Fruit fly (Drosophila melanogaster) whole organism, embryonic: ENCODE measurements around the gene CG17321.
A peak's percentile ranks its signal among the peaks of the same experiment; 100 is the strongest.

Experiments used
- Abd-B ChIP-seq: fragments of 200-800 bp; sonication (Bioruptor generic); optimal IDR thresholded peaks from 2 replicates; lab custom pipeline; 2018; ENCODE audit warnings: missing biosample characterization, mild to moderate bottlenecking, missing genetic modification characterization, moderate library complexity
- B-H1 ChIP-seq: fragments of 200-800 bp; sonication (Bioruptor generic); IDR thresholded peaks from 3 replicates; pipeline ENCODE4 v1.3.6; 2022; ENCODE audit warnings: missing biosample characterization, missing genetic modification characterization
- BEAF-32 ChIP-seq: fragments of 200-800 bp; sonication (Bioruptor generic); optimal IDR thresholded peaks from 3 replicates; lab custom pipeline; 2017; ENCODE audit warnings: missing biosample characterization, missing genetic modification characterization, mild to moderate bottlenecking, moderate library complexity, missing genetic modification reagents
- Bteb2 ChIP-seq: fragments of 200-800 bp; sonication (Bioruptor generic); optimal IDR thresholded peaks from 2 replicates; lab custom pipeline; 2016; ENCODE audit warnings: missing biosample characterization, missing genetic modification characterization
- CG10959 ChIP-seq: fragments of 200-800 bp; sonication (Bioruptor generic); IDR thresholded peaks from 2 replicates; pipeline ENCODE4 v1.3.6; 2022; ENCODE audit warnings: missing biosample characterization, missing genetic modification characterization
- CG11560 ChIP-seq: fragments of 200-800 bp; sonication (Bioruptor generic); IDR thresholded peaks from 3 replicates; pipeline ENCODE4 v1.3.6; 2022; ENCODE audit warnings: missing biosample characterization, missing genetic modification characterization
- CG13296 ChIP-seq: fragments of 200-800 bp; sonication (Bioruptor generic); optimal IDR thresholded peaks from 3 replicates; lab custom pipeline; 2018; ENCODE audit warnings: missing biosample characterization, mild to moderate bottlenecking, missing genetic modification characterization
- CG14014 ChIP-seq: fragments of 200-800 bp; sonication (Bioruptor generic); IDR thresholded peaks from 2 replicates; pipeline ENCODE4 v1.3.6; 2022; ENCODE audit warnings: missing biosample characterization, missing genetic modification characterization
- CG15011 ChIP-seq: fragments of 200-800 bp; sonication (Bioruptor generic); optimal IDR thresholded peaks from 3 replicates; lab custom pipeline; 2018; ENCODE audit warnings: missing biosample characterization, mild to moderate bottlenecking, missing genetic modification characterization
- CG1647 ChIP-seq: fragments of 200-800 bp; sonication (Bioruptor generic); optimal IDR thresholded peaks from 3 replicates; lab custom pipeline; 2016; ENCODE audit warnings: missing biosample characterization, missing genetic modification characterization
- CG16779 ChIP-seq: fragments of 200-800 bp; sonication (Bioruptor generic); IDR thresholded peaks from 2 replicates; pipeline ENCODE4 v1.3.6; 2022; ENCODE audit warnings: missing biosample characterization, missing genetic modification characterization
- CG18262 ChIP-seq: fragments of 200-800 bp; optimal IDR thresholded peaks from 3 replicates; lab custom pipeline; 2019; ENCODE audit warnings: missing biosample characterization, mild to moderate bottlenecking, missing genetic modification characterization, moderate library complexity
- CG2199 ChIP-seq: fragments of 200-800 bp; sonication (Bioruptor generic); IDR thresholded peaks from 3 replicates; pipeline ENCODE4 v1.3.6; 2022; ENCODE audit warnings: missing biosample characterization, missing genetic modification characterization
- CG31441 ChIP-seq: fragments of 200-800 bp; sonication (Bioruptor generic); IDR thresholded peaks from 2 replicates; pipeline ENCODE4 v1.3.6; 2022; ENCODE audit warnings: missing biosample characterization, missing genetic modification characterization
- CG34376 ChIP-seq: fragments of 200-800 bp; sonication (Bioruptor generic); optimal IDR thresholded peaks from 2 replicates; lab custom pipeline; 2018; ENCODE audit warnings: missing biosample characterization, mild to moderate bottlenecking, missing genetic modification characterization
- CG4854 ChIP-seq: fragments of 200-800 bp; sonication (Bioruptor generic); optimal IDR thresholded peaks from 2 replicates; lab custom pipeline; 2016; ENCODE audit warnings: missing biosample characterization, missing genetic modification characterization, inconsistent platforms
- CG6654 ChIP-seq: fragments of 200-800 bp; sonication (Bioruptor generic); optimal IDR thresholded peaks from 2 replicates; lab custom pipeline; 2017; ENCODE audit warnings: missing biosample characterization, mild to moderate bottlenecking, missing genetic modification characterization
- CG7839 ChIP-seq: fragments of 200-800 bp; sonication (Bioruptor generic); optimal IDR thresholded peaks from 3 replicates; lab custom pipeline; 2018; ENCODE audit warnings: missing biosample characterization, mild to moderate bottlenecking, missing genetic modification characterization, moderate library complexity
- CG8924 ChIP-seq: fragments of 200-800 bp; optimal IDR thresholded peaks from 3 replicates; lab custom pipeline; 2019; ENCODE audit warnings: missing biosample characterization, mild to moderate bottlenecking, missing genetic modification characterization, moderate library complexity
- CG9437 ChIP-seq: fragments of 200-800 bp; sonication (Bioruptor generic); optimal IDR thresholded peaks from 2 replicates; lab custom pipeline; 2018; ENCODE audit warnings: missing biosample characterization, mild to moderate bottlenecking, missing genetic modification characterization
- CG9727 ChIP-seq: fragments of 200-800 bp; sonication (Bioruptor generic); optimal IDR thresholded peaks from 3 replicates; lab custom pipeline; 2017; ENCODE audit warnings: missing biosample characterization, mild to moderate bottlenecking, missing genetic modification characterization
- CG9797 ChIP-seq: fragments of 200-800 bp; sonication (Bioruptor generic); optimal IDR thresholded peaks from 3 replicates; lab custom pipeline; 2018; ENCODE audit warnings: missing biosample characterization, mild to moderate bottlenecking, missing genetic modification characterization
- Dp ChIP-seq: fragments of 200-800 bp; sonication (Bioruptor generic); optimal IDR thresholded peaks from 2 replicates; lab custom pipeline; 2018; ENCODE audit warnings: missing biosample characterization, mild to moderate bottlenecking, missing genetic modification characterization, moderate library complexity
- E2f2 ChIP-seq: fragments of 200-800 bp; sonication (Bioruptor generic); IDR thresholded peaks from 2 replicates; pipeline ENCODE4 v1.3.6; 2022; ENCODE audit warnings: missing biosample characterization, missing genetic modification characterization
- Gug ChIP-seq: fragments of 200-800 bp; sonication (Bioruptor generic); IDR thresholded peaks from 4 replicates; pipeline ENCODE4 v1.3.6; 2022; ENCODE audit warnings: missing biosample characterization, missing genetic modification characterization
- HLH3B ChIP-seq: fragments of 200-800 bp; sonication (Bioruptor generic); IDR thresholded peaks from 2 replicates; pipeline ENCODE4 v1.3.6; 2022; ENCODE audit warnings: missing biosample characterization, missing genetic modification characterization
- Kr ChIP-seq: fragments of 200-800 bp; sonication (Bioruptor generic); optimal IDR thresholded peaks from 2 replicates; lab custom pipeline; 2017; ENCODE audit warnings: missing biosample characterization, mild to moderate bottlenecking, missing genetic modification characterization
- Oaz ChIP-seq: fragments of 200-800 bp; sonication (Bioruptor generic); IDR thresholded peaks from 2 replicates; pipeline ENCODE4 v1.3.6; 2022; ENCODE audit warnings: missing biosample characterization, missing genetic modification characterization
- Six4 ChIP-seq: fragments of 200-800 bp; sonication (Bioruptor generic); optimal IDR thresholded peaks from 2 replicates; lab custom pipeline; 2016; ENCODE audit warnings: missing biosample characterization, missing genetic modification characterization
- bsh ChIP-seq, 2 experiments: fragments of 200-800 bp; sonication (Bioruptor generic); optimal IDR thresholded peaks; 2 replicates each; lab custom pipeline; 2017 to 2018; ENCODE audit warnings: mild to moderate bottlenecking in 2 of 2, missing biosample characterization in 2 of 2, missing genetic modification characterization in 2 of 2, moderate library complexity in 1 of 2
- caup ChIP-seq: fragments of 200-800 bp; sonication (Bioruptor generic); optimal IDR thresholded peaks from 3 replicates; lab custom pipeline; 2017; ENCODE audit warnings: missing biosample characterization, mild to moderate bottlenecking, missing genetic modification characterization, moderate library complexity; ENCODE audit not compliant: severe bottlenecking
- danr ChIP-seq: fragments of 200-800 bp; sonication (Bioruptor generic); IDR thresholded peaks from 2 replicates; pipeline ENCODE4 v1.3.6; 2022; ENCODE audit warnings: missing biosample characterization, missing genetic modification characterization
- ftz-f1 ChIP-seq: fragments of 200-800 bp; sonication (Bioruptor generic); optimal IDR thresholded peaks from 2 replicates; lab custom pipeline; 2016; ENCODE audit warnings: missing biosample characterization, missing genetic modification characterization
- gsb ChIP-seq: fragments of 200-800 bp; sonication (Bioruptor generic); IDR thresholded peaks from 2 replicates; pipeline ENCODE4 v1.3.6; 2022; ENCODE audit warnings: missing biosample characterization, missing genetic modification characterization
- her ChIP-seq: fragments of 200-800 bp; sonication (Bioruptor generic); optimal IDR thresholded peaks from 2 replicates; lab custom pipeline; 2016; ENCODE audit warnings: missing biosample characterization, missing genetic modification characterization
- ind ChIP-seq: fragments of 200-800 bp; sonication (Bioruptor generic); optimal IDR thresholded peaks from 3 replicates; lab custom pipeline; 2016; ENCODE audit warnings: missing biosample characterization, missing genetic modification characterization
- inv ChIP-seq: fragments of 200-800 bp; sonication (Bioruptor generic); IDR thresholded peaks from 2 replicates; pipeline ENCODE4 v1.3.6; 2022; ENCODE audit warnings: missing biosample characterization, missing genetic modification characterization; ENCODE audit not compliant: partially characterized antibody
- jigr1 ChIP-seq: fragments of 200-800 bp; sonication (Bioruptor generic); IDR thresholded peaks from 3 replicates; pipeline ENCODE4 v1.3.6; 2022; ENCODE audit warnings: missing biosample characterization, missing genetic modification characterization
- jing ChIP-seq: fragments of 200-800 bp; sonication (Bioruptor generic); optimal IDR thresholded peaks from 2 replicates; lab custom pipeline; 2018; ENCODE audit warnings: missing biosample characterization, mild to moderate bottlenecking, missing genetic modification characterization
- lab ChIP-seq: fragments of 200-800 bp; sonication (Bioruptor generic); optimal IDR thresholded peaks from 3 replicates; lab custom pipeline; 2017; ENCODE audit warnings: missing biosample characterization, missing genetic modification characterization, mild to moderate bottlenecking, moderate library complexity, missing genetic modification reagents
- lov ChIP-seq, 2 experiments: fragments of 200-800 bp in 1 of 2; fragments of >200 bp in 1 of 2; sonication (Bioruptor generic) in 1 of 2; IDR thresholded peaks in 1 of 2; optimal IDR thresholded peaks in 1 of 2; 2 replicates in 1 of 2; 3 replicates in 1 of 2; pipeline versions ENCODE4 v1.3.6 to Lab custom; 2017 to 2022; ENCODE audit warnings: missing biosample characterization in 1 of 2, missing genetic modification characterization in 1 of 2
- mirr ChIP-seq: fragments of 200-800 bp; sonication (Bioruptor generic); optimal IDR thresholded peaks from 3 replicates; lab custom pipeline; 2018; ENCODE audit warnings: missing biosample characterization, mild to moderate bottlenecking, missing genetic modification characterization
- oc ChIP-seq: fragments of 200-800 bp; sonication (Bioruptor generic); optimal IDR thresholded peaks from 2 replicates; lab custom pipeline; 2018; ENCODE audit warnings: missing biosample characterization, mild to moderate bottlenecking, missing genetic modification characterization, moderate library complexity
- org-1 ChIP-seq: fragments of 200-800 bp; sonication (Bioruptor generic); optimal IDR thresholded peaks from 2 replicates; lab custom pipeline; 2017; ENCODE audit warnings: missing biosample characterization, missing genetic modification characterization
- p53 ChIP-seq: fragments of 200-800 bp; sonication (Bioruptor generic); optimal IDR thresholded peaks from 2 replicates; lab custom pipeline; 2016; ENCODE audit warnings: missing biosample characterization, missing genetic modification characterization
- pnt ChIP-seq: fragments of 200-800 bp; sonication (Bioruptor generic); optimal IDR thresholded peaks from 3 replicates; lab custom pipeline; 2016; ENCODE audit warnings: missing biosample characterization, missing genetic modification characterization
- sqz ChIP-seq: fragments of 200-800 bp; sonication (Bioruptor generic); optimal IDR thresholded peaks from 3 replicates; lab custom pipeline; 2018; ENCODE audit warnings: missing biosample characterization, mild to moderate bottlenecking, missing genetic modification characterization
- sr ChIP-seq: fragments of 200-800 bp; sonication (Bioruptor generic); IDR thresholded peaks from 3 replicates; pipeline ENCODE4 v1.3.6; 2022; ENCODE audit warnings: missing biosample characterization, missing genetic modification characterization

The CG17321 gene

DNA sequence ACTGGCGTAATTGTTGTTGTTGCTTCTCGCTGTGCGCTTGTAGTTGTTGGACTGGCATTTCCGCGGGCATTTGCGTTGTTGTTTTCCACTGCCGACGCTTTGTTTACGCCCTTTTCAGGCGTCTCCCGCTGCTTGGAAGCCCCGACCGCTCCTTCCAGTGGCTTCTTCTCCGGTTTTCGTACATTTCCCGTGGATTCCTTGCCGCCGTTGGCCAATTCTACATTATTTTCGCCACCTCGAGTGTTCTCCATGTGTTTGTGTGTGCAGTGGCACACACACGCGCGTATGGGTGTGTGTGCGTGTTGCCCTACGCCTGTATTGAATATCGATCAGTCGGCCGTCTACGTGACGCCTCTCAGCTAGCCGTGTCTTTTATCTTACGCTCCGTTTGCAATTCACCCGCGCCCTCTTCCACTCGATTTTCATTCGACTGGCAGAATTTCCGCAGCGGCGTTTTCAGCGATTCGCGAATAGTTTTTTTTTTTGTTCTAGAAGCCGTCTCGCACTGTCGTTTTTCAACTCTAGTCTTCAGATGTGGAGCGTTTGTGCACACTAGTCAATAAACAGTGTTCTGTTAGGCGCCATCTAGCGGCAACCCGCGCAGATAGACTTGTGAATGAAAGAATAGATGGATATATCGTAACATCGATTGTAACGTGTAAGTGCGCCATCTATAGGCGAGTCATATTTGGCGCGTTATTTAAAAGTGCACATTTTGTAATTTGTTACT lies 5.7 kb upstream of the CG17321 start, which contains the start of gene CG10600 (continued):
- TF ChIP-seq lab, result peak; percentile 89
- peak; percentile 73 for TF ChIP-seq pnt (GFP tag; lab: Kevin White, UChicago)
- TF ChIP-seq inv (GFP tag; lab: Robert Waterston, UW), result peak; percentile 83
- TF ChIP-seq caup (GFP tag; lab: Kevin White, UChicago), result peak; percentile 88
- peak; percentile 69 for TF ChIP-seq Six4 (GFP tag; lab: Kevin White, UChicago)
- TF ChIP-seq jing (GFP tag; lab: Kevin White, UChicago), result peak; percentile 13
- peak; percentile 100 for TF ChIP-seq Dp (GFP tag; lab: Kevin White, UChicago)
- TF ChIP-seq CG8924 (tag; lab: Kevin White, UChicago), result peak; percentile 45
- TF ChIP-seq HLH3B (GFP tag; lab: Robert Waterston, UW), result peak; percentile 59
- peak; percentile 53 for TF ChIP-seq CG18262 (tag; lab: Kevin White, UChicago)
- TF ChIP-seq ftz-f1, result peak; percentile 69
- no peak for TF ChIP-seq Oaz (GFP tag; lab: Robert Waterston, UW)
- TF ChIP-seq BEAF-32 (GFP tag; lab: Kevin White, UChicago), result peak; percentile 93
- TF ChIP-seq ind (GFP tag; lab: Kevin White, UChicago), result peak; percentile 86
- no peak; the same call in 1 of the 2 replicates for TF ChIP-seq CG31441 (GFP tag; lab: Robert Waterston, UW)
- peak; percentile 55 for TF ChIP-seq CG14014 (GFP tag; lab: Robert Waterston, UW)
- peak; percentile 47 for TF ChIP-seq gsb
- no peak for TF ChIP-seq oc (tag; lab: Kevin White, UChicago)
- TF ChIP-seq E2f2 (GFP tag; lab: Robert Waterston, UW), result peak; percentile 100
- TF ChIP-seq CG4854 (GFP tag; lab: Kevin White, UChicago), result peak; percentile 87
- peak; percentile 99 for TF ChIP-seq sqz
- TF ChIP-seq p53 (GFP tag; lab: Kevin White, UChicago), result peak; percentile 75
- TF ChIP-seq Kr (GFP tag; lab: Kevin White, UChicago), result no peak
- peak; percentile 84 for TF ChIP-seq CG1647 (GFP tag; lab: Kevin White, UChicago)
- no peak for TF ChIP-seq lov (optimal IDR thresholded peaks at IDR 0.05; lab: Kevin White, UChicago)
- TF ChIP-seq lov (GFP tag; IDR thresholded peaks at IDR 0.05; lab: Robert Waterston, UW), result peak; percentile 70; the same call in 1 of the 3 replicates
- TF ChIP-seq bsh (GFP tag; optimal IDR thresholded peaks at IDR 0.05; lab: Kevin White, UChicago), result peak; percentile 51 to 56
- peak; percentile 65 for TF ChIP-seq CG13296 (GFP tag; lab: Kevin White, UChicago)
- TF ChIP-seq CG9727 (GFP tag; lab: Kevin White, UChicago), result peak; percentile 48
- peak; percentile 74 for TF ChIP-seq CG16779 (GFP tag; lab: Robert Waterston, UW)
- TF ChIP-seq mirr (GFP tag; lab: Kevin White, UChicago), result peak; percentile 69
- TF ChIP-seq jigr1, result no peak
- TF ChIP-seq CG9797 (GFP tag; lab: Kevin White, UChicago), result peak; percentile 56
- peak; percentile 83; the same call in 2 of the 3 replicates for TF ChIP-seq CG11560 (tag; lab: Robert Waterston, UW)
- TF ChIP-seq org-1, result peak; percentile 69
- no peak for TF ChIP-seq danr (GFP tag; lab: Robert Waterston, UW)
- no peak for TF ChIP-seq CG6654 (GFP tag; lab: Kevin White, UChicago)
- TF ChIP-seq B-H1 (GFP tag; lab: Robert Waterston, UW), result peak; percentile 33; the same call in 1 of the 3 replicates
- peak; percentile 80 for TF ChIP-seq Bteb2 (GFP tag; lab: Kevin White, UChicago)
- TF ChIP-seq sr, result 0 out of 3 replicates have a peak, but pooled peaks have one; percentile 11
- TF ChIP-seq CG15011, result no peak
- TF ChIP-seq CG9437 (GFP tag; lab: Kevin White, UChicago), result peak; percentile 59
- peak; percentile 76 for TF ChIP-seq CG7839 (tag; lab: Kevin White, UChicago)
- TF ChIP-seq Gug, result peak; percentile 66; the same call in 3 of the 4 replicates
- 0 out of 3 replicates have a peak, but pooled peaks have one; percentile 57 for TF ChIP-seq CG2199 (GFP tag; lab: Robert Waterston, UW)
- peak; percentile 53 for TF ChIP-seq CG10959 (GFP tag; lab: Robert Waterston, UW)
- peak; percentile 89 for TF ChIP-seq her (GFP tag; lab: Kevin White, UChicago)
- peak; percentile 72 for TF ChIP-seq Abd-B (GFP tag; lab: Kevin White, UChicago)
- peak; percentile 81 for TF ChIP-seq CG34376 (GFP tag; lab: Kevin White, UChicago)
